Worm (Caenorhabditis elegans) whole organism, midembryonic: Measurements from ENCODE around the gene gsp-2.

Experiments
- T22C8.4 ChIP-seq: fragments of 200-800 bp; sonication (Bioruptor generic); IDR thresholded peaks from 2 replicates; pipeline ENCODE4 v1.3.6; 2022; ENCODE audit warnings: missing genetic modification characterization, missing compliant biosample characterization
- klf-2 ChIP-seq: fragments of 200-800 bp; sonication (Bioruptor generic); conservative IDR thresholded peaks from 2 replicates; pipeline ENCODE4 v1.3.6; 2022; ENCODE audit warnings: missing genetic modification reagents, missing genetic modification characterization, missing compliant biosample characterization
- tab-1 ChIP-seq: fragments of 200-800 bp; sonication (Bioruptor generic); IDR thresholded peaks from 2 replicates; pipeline ENCODE4 v1.3.6; 2022; ENCODE audit warnings: missing genetic modification characterization, missing compliant biosample characterization

ce11 chrIII:7293075-7293684 lies 43.2 kb upstream of the gsp-2 start, which contains the start of gene cwf-19L2:
- no peak for TF ChIP-seq T22C8.4 (GFP tag; lab: Robert Waterston, UW)
- TF ChIP-seq tab-1 (GFP tag; lab: Robert Waterston, UW): no peak
- TF ChIP-seq klf-2 (GFP tag; lab: Robert Waterston, UW): no peak
